Fruit fly (Drosophila melanogaster) whole organism, embryonic: ENCODE measurements around the gene lwr.

ENCODE experiments used
- Abd-B ChIP-seq: fragments of 200-800 bp; sonication (Bioruptor generic); optimal IDR thresholded peaks from 2 replicates; lab custom pipeline; 2018; ENCODE audit warnings: missing biosample characterization, mild to moderate bottlenecking, missing genetic modification characterization, moderate library complexity
- Adf1 ChIP-seq: fragments of 200-800 bp; sonication (Bioruptor generic); IDR thresholded peaks from 2 replicates; pipeline ENCODE4 v1.3.6; 2022; ENCODE audit warnings: missing biosample characterization, missing genetic modification characterization
- Bdp1 ChIP-seq: fragments of 200-800 bp; sonication (Bioruptor generic); optimal IDR thresholded peaks from 3 replicates; lab custom pipeline; 2016; ENCODE audit warnings: missing biosample characterization, missing genetic modification characterization
- CG10431 ChIP-seq: fragments of 200-800 bp; sonication (Bioruptor generic); optimal IDR thresholded peaks from 3 replicates; lab custom pipeline; 2018; ENCODE audit warnings: missing biosample characterization, mild to moderate bottlenecking, missing genetic modification characterization
- CG10462 ChIP-seq: fragments of 200-800 bp; sonication (Bioruptor generic); optimal IDR thresholded peaks from 2 replicates; lab custom pipeline; 2016; ENCODE audit warnings: missing biosample characterization, missing genetic modification characterization
- CG11456 ChIP-seq: fragments of 200-800 bp; sonication (Bioruptor generic); IDR thresholded peaks from 3 replicates; pipeline ENCODE4 v1.3.6; 2022; ENCODE audit warnings: missing biosample characterization, missing genetic modification characterization
- CG11504 ChIP-seq: fragments of 200-800 bp; sonication (Bioruptor generic); optimal IDR thresholded peaks from 3 replicates; lab custom pipeline; 2019; ENCODE audit warnings: missing biosample characterization, mild to moderate bottlenecking, missing genetic modification characterization, moderate library complexity
- CG15011 ChIP-seq: fragments of 200-800 bp; sonication (Bioruptor generic); optimal IDR thresholded peaks from 3 replicates; lab custom pipeline; 2018; ENCODE audit warnings: missing biosample characterization, mild to moderate bottlenecking, missing genetic modification characterization
- CG1602 ChIP-seq: fragments of 200-800 bp; sonication (Bioruptor generic); optimal IDR thresholded peaks from 3 replicates; lab custom pipeline; 2016; ENCODE audit warnings: missing biosample characterization, missing genetic modification characterization
- CG18619 ChIP-seq: fragments of 200-800 bp; sonication (Bioruptor generic); optimal IDR thresholded peaks from 3 replicates; lab custom pipeline; 2017; ENCODE audit warnings: missing biosample characterization, mild to moderate bottlenecking, missing genetic modification characterization
- CG2712 ChIP-seq: fragments of 200-800 bp; optimal IDR thresholded peaks from 3 replicates; lab custom pipeline; 2019; ENCODE audit warnings: missing biosample characterization, mild to moderate bottlenecking, missing genetic modification characterization, moderate library complexity
- CG4328 ChIP-seq: fragments of 200-800 bp; sonication (Bioruptor generic); optimal IDR thresholded peaks from 3 replicates; lab custom pipeline; 2017; ENCODE audit warnings: missing biosample characterization, missing genetic modification reagents, missing genetic modification characterization
- CG5180 ChIP-seq: fragments of 200-800 bp; sonication (Bioruptor generic); optimal IDR thresholded peaks from 3 replicates; lab custom pipeline; 2017; ENCODE audit warnings: missing biosample characterization, missing genetic modification characterization, mild to moderate bottlenecking, moderate library complexity, missing genetic modification reagents
- CG8281 ChIP-seq: fragments of 200-800 bp; sonication (Bioruptor generic); optimal IDR thresholded peaks from 2 replicates; lab custom pipeline; 2018; ENCODE audit warnings: missing biosample characterization, mild to moderate bottlenecking, missing genetic modification characterization, moderate library complexity
- Chrac-16 ChIP-seq: fragments of 200-800 bp; sonication (Bioruptor generic); optimal IDR thresholded peaks from 3 replicates; lab custom pipeline; 2016; ENCODE audit warnings: missing biosample characterization, missing genetic modification characterization
- Dip3 ChIP-seq: fragments of 200-800 bp; sonication (Bioruptor generic); optimal IDR thresholded peaks from 3 replicates; lab custom pipeline; 2016; ENCODE audit warnings: missing biosample characterization, missing genetic modification characterization
- Ets65A ChIP-seq: fragments of 200-800 bp; sonication (Bioruptor generic); peaks from one replicate; lab custom pipeline; 2016; ENCODE audit warnings: missing biosample characterization, missing genetic modification characterization
- Gug ChIP-seq: fragments of 200-800 bp; sonication (Bioruptor generic); IDR thresholded peaks from 4 replicates; pipeline ENCODE4 v1.3.6; 2022; ENCODE audit warnings: missing biosample characterization, missing genetic modification characterization
- Jarid2 ChIP-seq: fragments of 200-800 bp; sonication (Bioruptor generic); optimal IDR thresholded peaks from 3 replicates; lab custom pipeline; 2017; ENCODE audit warnings: mild to moderate bottlenecking, missing biosample characterization, missing genetic modification reagents, missing genetic modification characterization
- MBD-R2 ChIP-seq: fragments of 200-800 bp; sonication (Bioruptor generic); IDR thresholded peaks from 2 replicates; pipeline ENCODE4 v1.3.6; 2022; ENCODE audit warnings: missing biosample characterization, missing genetic modification characterization
- MTF-1 ChIP-seq: fragments of 200-800 bp; sonication (Bioruptor generic); optimal IDR thresholded peaks from 2 replicates; lab custom pipeline; 2018; ENCODE audit warnings: missing biosample characterization, mild to moderate bottlenecking, missing genetic modification characterization, borderline replicate concordance
- Nf-YC ChIP-seq: fragments of 200-800 bp; optimal IDR thresholded peaks from 3 replicates; lab custom pipeline; 2019; ENCODE audit warnings: missing biosample characterization, mild to moderate bottlenecking, missing genetic modification characterization, moderate library complexity
- Opbp ChIP-seq: fragments of 200-800 bp; sonication (Bioruptor generic); IDR thresholded peaks from 3 replicates; pipeline ENCODE4 v1.3.6; 2022; ENCODE audit warnings: missing biosample characterization, missing genetic modification characterization; ENCODE audit not compliant: partially characterized antibody
- Stat92E ChIP-seq, 3 experiments: fragments of >200 bp in 2 of 3; fragments of 200-800 bp in 1 of 3; sonication (Bioruptor generic) in 1 of 3; optimal IDR thresholded peaks; 2 replicates each; lab custom pipeline; 2017 to 2019; ENCODE audit warnings: missing biosample characterization in 3 of 3, missing genetic modification characterization in 3 of 3, mild to moderate bottlenecking in 1 of 3, moderate library complexity in 1 of 3
- Xbp1 ChIP-seq: fragments of 200-800 bp; sonication (Bioruptor generic); optimal IDR thresholded peaks from 3 replicates; lab custom pipeline; 2016; ENCODE audit warnings: missing biosample characterization, mild to moderate bottlenecking, missing genetic modification characterization
- az2 ChIP-seq: fragments of 200-800 bp; sonication (Bioruptor generic); optimal IDR thresholded peaks from 3 replicates; lab custom pipeline; 2016; ENCODE audit warnings: missing biosample characterization, missing genetic modification characterization
- bigmax ChIP-seq: fragments of 200-800 bp; sonication (Bioruptor generic); optimal IDR thresholded peaks from 2 replicates; lab custom pipeline; 2018; ENCODE audit warnings: missing biosample characterization, mild to moderate bottlenecking, missing genetic modification characterization
- bowl ChIP-seq: fragments of 200-800 bp; sonication (Bioruptor generic); IDR thresholded peaks from 2 replicates; pipeline ENCODE4 v1.3.6; 2022; ENCODE audit warnings: missing biosample characterization, missing genetic modification characterization
- cg ChIP-seq: fragments of 200-800 bp; sonication (Bioruptor generic); optimal IDR thresholded peaks from 3 replicates; lab custom pipeline; 2019; ENCODE audit warnings: missing biosample characterization, mild to moderate bottlenecking, missing genetic modification characterization, moderate library complexity
- da ChIP-seq: fragments of 200-800 bp; sonication (Bioruptor generic); optimal IDR thresholded peaks from 2 replicates; lab custom pipeline; 2016; ENCODE audit warnings: missing biosample characterization, missing genetic modification characterization
- dan ChIP-seq: fragments of 200-800 bp; sonication (Bioruptor generic); IDR thresholded peaks from 2 replicates; pipeline ENCODE4 v1.3.6; 2022; ENCODE audit warnings: missing biosample characterization, missing genetic modification characterization
- dati ChIP-seq: fragments of 200-800 bp; sonication (Bioruptor generic); IDR thresholded peaks from 2 replicates; pipeline ENCODE4 v1.3.6; 2022; ENCODE audit warnings: missing biosample characterization, missing genetic modification characterization
- disco-r ChIP-seq: fragments of 200-800 bp; sonication (Bioruptor generic); optimal IDR thresholded peaks from 2 replicates; lab custom pipeline; 2016; ENCODE audit warnings: missing biosample characterization, missing genetic modification characterization
- dysf ChIP-seq: fragments of 200-800 bp; sonication (Bioruptor generic); IDR thresholded peaks from 3 replicates; pipeline ENCODE4 v1.3.6; 2022; ENCODE audit warnings: missing biosample characterization, missing genetic modification characterization
- ewg ChIP-seq: fragments of 200-800 bp; sonication (Bioruptor generic); optimal IDR thresholded peaks from 3 replicates; lab custom pipeline; 2017; ENCODE audit warnings: mild to moderate bottlenecking, missing biosample characterization, missing genetic modification reagents, missing genetic modification characterization
- eyg ChIP-seq: fragments of 200-800 bp; sonication (Bioruptor generic); optimal IDR thresholded peaks from 3 replicates; lab custom pipeline; 2016; ENCODE audit warnings: missing biosample characterization, missing genetic modification characterization
- fu2 ChIP-seq: fragments of 200-800 bp; sonication (Bioruptor generic); optimal IDR thresholded peaks from 2 replicates; lab custom pipeline; 2016; ENCODE audit warnings: missing biosample characterization, missing genetic modification characterization
- gem ChIP-seq: fragments of 200-800 bp; sonication (Bioruptor generic); optimal IDR thresholded peaks from 2 replicates; lab custom pipeline; 2019; ENCODE audit warnings: missing biosample characterization, mild to moderate bottlenecking, missing genetic modification characterization, moderate library complexity
- gfzf ChIP-seq: fragments of 200-800 bp; sonication (Bioruptor generic); optimal IDR thresholded peaks from 2 replicates; lab custom pipeline; 2016; ENCODE audit warnings: missing biosample characterization, mild to moderate bottlenecking, missing genetic modification characterization, moderate library complexity
- grn ChIP-seq: fragments of 200-800 bp; sonication (Bioruptor generic); optimal IDR thresholded peaks from 3 replicates; lab custom pipeline; 2017; ENCODE audit warnings: missing biosample characterization, missing genetic modification characterization
- gt ChIP-seq: fragments of 200-800 bp; sonication (Bioruptor generic); IDR thresholded peaks from 2 replicates; pipeline ENCODE4 v1.3.6; 2022; ENCODE audit warnings: missing biosample characterization, missing genetic modification characterization
- her ChIP-seq: fragments of 200-800 bp; sonication (Bioruptor generic); optimal IDR thresholded peaks from 2 replicates; lab custom pipeline; 2016; ENCODE audit warnings: missing biosample characterization, missing genetic modification characterization
- luna ChIP-seq: fragments of 200-800 bp; sonication (Bioruptor generic); optimal IDR thresholded peaks from 2 replicates; lab custom pipeline; 2016; ENCODE audit warnings: missing biosample characterization, missing genetic modification characterization
- mirr ChIP-seq: fragments of 200-800 bp; sonication (Bioruptor generic); optimal IDR thresholded peaks from 3 replicates; lab custom pipeline; 2018; ENCODE audit warnings: missing biosample characterization, mild to moderate bottlenecking, missing genetic modification characterization
- oc ChIP-seq: fragments of 200-800 bp; sonication (Bioruptor generic); optimal IDR thresholded peaks from 2 replicates; lab custom pipeline; 2018; ENCODE audit warnings: missing biosample characterization, mild to moderate bottlenecking, missing genetic modification characterization, moderate library complexity
- pita ChIP-seq: fragments of 200-800 bp; sonication (Bioruptor generic); optimal IDR thresholded peaks from 2 replicates; lab custom pipeline; 2017; ENCODE audit warnings: missing biosample characterization, mild to moderate bottlenecking, missing genetic modification characterization
- rib ChIP-seq: fragments of 200-800 bp; sonication (Bioruptor generic); IDR thresholded peaks from 2 replicates; pipeline ENCODE4 v1.3.6; 2022; ENCODE audit warnings: missing biosample characterization, missing genetic modification characterization
- run ChIP-seq: fragments of 200-800 bp; sonication (Bioruptor generic); optimal IDR thresholded peaks from 3 replicates; lab custom pipeline; 2018; ENCODE audit warnings: missing biosample characterization, mild to moderate bottlenecking, missing genetic modification characterization
- tll ChIP-seq, 2 experiments: fragments of 200-800 bp in 1 of 2; fragments of >200 bp in 1 of 2; sonication (Bioruptor generic) in 1 of 2; optimal IDR thresholded peaks; 2 replicates each; lab custom pipeline; 2017 to 2019; ENCODE audit warnings: missing biosample characterization in 2 of 2, missing genetic modification characterization in 2 of 2, mild to moderate bottlenecking in 1 of 2, moderate library complexity in 1 of 2
- toy ChIP-seq: fragments of 200-800 bp; sonication (Bioruptor generic); IDR thresholded peaks from 2 replicates; pipeline ENCODE4 v1.3.6; 2022; ENCODE audit warnings: missing biosample characterization, missing genetic modification characterization
- unpg ChIP-seq: fragments of 200-800 bp; sonication (Bioruptor generic); optimal IDR thresholded peaks from 3 replicates; lab custom pipeline; 2018; ENCODE audit warnings: missing biosample characterization, mild to moderate bottlenecking, missing genetic modification characterization, moderate library complexity

lwr gene

DNA sequence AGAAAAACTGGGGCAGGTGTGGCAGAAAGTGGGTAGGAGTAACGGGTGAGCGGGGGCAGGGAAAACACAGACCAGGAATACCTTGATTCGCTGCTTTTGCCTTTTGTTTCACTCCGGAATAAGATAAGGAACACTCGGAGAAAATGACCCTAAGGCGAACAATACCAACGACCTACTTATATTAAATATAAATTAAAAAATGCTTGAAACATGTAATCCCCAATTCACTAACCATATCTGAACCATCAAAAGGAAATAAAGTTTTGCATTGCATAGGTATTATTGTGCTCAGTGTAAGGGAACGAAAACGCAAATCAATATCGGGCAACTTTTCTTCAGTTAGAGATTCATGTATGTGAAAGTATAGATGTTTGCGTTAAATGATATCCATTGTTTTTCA lies 30.4 kb downstream of the lwr start (continued):
- peak; percentile 46 for TF ChIP-seq ewg (GFP tag; lab: Kevin White, UChicago)
- TF ChIP-seq run (tag; lab: Kevin White, UChicago), result no peak
- TF ChIP-seq Abd-B, result peak; percentile 2
- 0 out of 2 replicates have a peak, but pooled peaks have one; percentile 28 for TF ChIP-seq Adf1 (GFP tag; lab: Robert Waterston, UW)
- TF ChIP-seq CG15011 (GFP tag; lab: Kevin White, UChicago), result no peak
- no peak for TF ChIP-seq tll (GFP tag; optimal IDR thresholded peaks at IDR 0.05; lab: Kevin White, UChicago)
- TF ChIP-seq unpg (GFP tag; lab: Kevin White, UChicago), result peak; percentile 73
- no peak for TF ChIP-seq toy (GFP tag; lab: Robert Waterston, UW)
- TF ChIP-seq gfzf (GFP tag; lab: Kevin White, UChicago), result no peak
- TF ChIP-seq bowl (GFP tag; lab: Robert Waterston, UW), result no peak
- no peak for TF ChIP-seq Ets65A (GFP tag; lab: Kevin White, UChicago)
- no peak for TF ChIP-seq CG10431 (GFP tag; lab: Kevin White, UChicago)
- peak; percentile 58 for TF ChIP-seq Chrac-16 (GFP tag; lab: Kevin White, UChicago)
- peak; percentile 81 for TF ChIP-seq CG11504 (tag; lab: Kevin White, UChicago)
- no peak for TF ChIP-seq dan (GFP tag; lab: Robert Waterston, UW)
- TF ChIP-seq mirr (GFP tag; lab: Kevin White, UChicago), result no peak
- peak; percentile 55; the same call in 2 of the 3 replicates for TF ChIP-seq CG11456
- no peak for TF ChIP-seq dati
- no peak for TF ChIP-seq Stat92E (GFP tag; optimal IDR thresholded peaks at IDR 0.05; lab: Kevin White, UChicago)
- no peak for TF ChIP-seq pita (GFP tag; lab: Kevin White, UChicago)
- no peak for TF ChIP-seq grn (GFP tag; lab: Kevin White, UChicago)
- TF ChIP-seq luna (GFP tag; lab: Kevin White, UChicago), result no peak
- TF ChIP-seq cg (GFP tag; lab: Kevin White, UChicago), result no peak
- peak; percentile 50 for TF ChIP-seq CG1602
- TF ChIP-seq oc, result peak; percentile 66
- TF ChIP-seq Xbp1, result peak; percentile 76
- peak; percentile 9 for TF ChIP-seq CG10462 (GFP tag; lab: Kevin White, UChicago)
- TF ChIP-seq CG5180 (GFP tag; lab: Kevin White, UChicago), result no peak
- TF ChIP-seq eyg (GFP tag; lab: Kevin White, UChicago), result no peak
- no peak for TF ChIP-seq CG4328 (GFP tag; lab: Kevin White, UChicago)
- TF ChIP-seq Dip3, result no peak
- TF ChIP-seq her (GFP tag; lab: Kevin White, UChicago), result no peak
- TF ChIP-seq CG2712, result peak; percentile 65
- 0 out of 4 replicates have a peak, but pooled peaks have one; percentile 11 for TF ChIP-seq Gug
- no peak for TF ChIP-seq da (GFP tag; lab: Kevin White, UChicago)
- peak; percentile 65 for TF ChIP-seq az2 (GFP tag; lab: Kevin White, UChicago)
- TF ChIP-seq MTF-1 (GFP tag; lab: Kevin White, UChicago), result no peak
- no peak for TF ChIP-seq Opbp (GFP tag; lab: Robert Waterston, UW)
- TF ChIP-seq CG18619 (GFP tag; lab: Kevin White, UChicago), result peak; percentile 57
- TF ChIP-seq Nf-YC (tag; lab: Kevin White, UChicago), result no peak
- TF ChIP-seq CG8281 (tag; lab: Kevin White, UChicago), result peak; percentile 11
- no peak for TF ChIP-seq Jarid2 (GFP tag; lab: Kevin White, UChicago)
- no peak for TF ChIP-seq gt (GFP tag; lab: Robert Waterston, UW)
- TF ChIP-seq fu2 (GFP tag; lab: Kevin White, UChicago), result no peak
- TF ChIP-seq Bdp1 (GFP tag; lab: Kevin White, UChicago), result no peak
- peak; percentile 83 for TF ChIP-seq gem (tag; lab: Kevin White, UChicago)
- TF ChIP-seq rib (GFP tag; lab: Robert Waterston, UW), result no peak
- TF ChIP-seq MBD-R2 (GFP tag; lab: Robert Waterston, UW), result 0 out of 2 replicates have a peak, but pooled peaks have one; percentile 27
- no peak for TF ChIP-seq bigmax (GFP tag; lab: Kevin White, UChicago)
- TF ChIP-seq dysf (GFP tag; lab: Robert Waterston, UW), result peak; percentile 76
- no peak for TF ChIP-seq disco-r (GFP tag; lab: Kevin White, UChicago)
